Fruit fly (Drosophila melanogaster): ENCODE data around the gene Sgsf.

Sgsf gene

dm6 chr3R:12367464-12367863 is 26.0 kb downstream of the Sgsf start, which contains the start of gene GstD9:
Gene GstD9, minus strand, starts transcription at chr3R:12367564.
- TF ChIP-seq Eip78C (GFP tag) (peak; percentile 41), cyc (GFP tag; optimal IDR thresholded peaks at IDR 0.05) (no peak)

DNA sequence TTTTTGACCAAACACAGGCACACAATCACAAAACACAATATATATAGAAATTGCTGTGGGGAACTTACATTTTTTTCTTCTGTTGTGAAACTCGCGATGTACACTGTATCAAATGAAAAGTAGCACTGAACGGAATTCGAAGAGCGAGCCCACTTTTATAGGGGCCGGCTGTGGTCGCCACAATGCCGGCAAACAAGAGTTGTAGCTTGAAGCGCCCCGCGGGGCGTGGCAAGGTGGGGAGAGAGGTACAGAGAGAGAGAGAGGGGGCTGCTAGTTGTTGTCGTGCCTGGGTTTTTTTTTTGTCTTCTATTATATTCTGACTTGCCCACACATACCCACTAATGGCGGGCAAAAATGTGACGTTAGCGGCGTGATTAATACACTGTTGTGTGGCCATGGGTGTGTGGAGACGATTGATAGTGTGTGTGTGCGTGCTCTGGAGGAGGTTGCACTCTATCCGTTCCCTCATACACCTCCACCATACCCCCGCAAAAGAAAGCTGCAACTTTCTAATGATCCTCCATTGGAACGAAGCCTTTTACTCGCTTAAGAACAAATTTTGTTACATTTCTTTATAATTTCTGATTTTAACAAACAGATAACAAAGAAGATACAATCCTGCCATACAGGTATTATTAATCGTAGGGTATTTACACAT is 27.8 kb downstream of the Sgsf start, which contains the start of gene GstD1:
TSS of gene GstD1 (minus strand) at position 134 of the 658 bp plus-strand sequence.
- TF ChIP-seq net (GFP tag; optimal IDR thresholded peaks at IDR 0.05) (peak; percentile 63), dac (GFP tag; optimal IDR thresholded peaks at IDR 0.05) (peak; percentile 47), Met (GFP tag; optimal IDR thresholded peaks at IDR 0.05) (peak; percentile 50), CG34406 (GFP tag; optimal IDR thresholded peaks at IDR 0.05) (peak; percentile 43), CG8319 (GFP tag; optimal IDR thresholded peaks at IDR 0.05) (no peak), Sox15 (GFP tag; optimal IDR thresholded peaks at IDR 0.05) (peak; percentile 10), CG11762 (GFP tag; optimal IDR thresholded peaks at IDR 0.05; ENCODE audit: insufficient read depth) (peak; percentile 30), CG10669 (GFP tag; optimal IDR thresholded peaks at IDR 0.05) (peak; percentile 40), CG8632 (GFP tag; optimal IDR thresholded peaks at IDR 0.05) (no peak), Hr4 (GFP tag; optimal IDR thresholded peaks at IDR 0.05) (peak; percentile 83), Ets96B (tag; optimal IDR thresholded peaks at IDR 0.05) (peak; percentile 51), Sox14 (GFP tag; optimal IDR thresholded peaks at IDR 0.05) (peak; percentile 67), achi (GFP tag; optimal IDR thresholded peaks at IDR 0.05) (peak; percentile 74), CG32006 (GFP tag; optimal IDR thresholded peaks at IDR 0.05) (peak; percentile 89), CG11294 (GFP tag; IDR thresholded peaks at IDR 0.05) (peak; percentile 59), svp (GFP tag) (peak; percentile 79), CG4318 (GFP tag; optimal IDR thresholded peaks at IDR 0.05) (peak; percentile 76), CG31627 (GFP tag; optimal IDR thresholded peaks at IDR 0.05) (peak; percentile 47), Ets21C (GFP tag; optimal IDR thresholded peaks at IDR 0.05) (peak; percentile 39), CG6792 (GFP tag; optimal IDR thresholded peaks at IDR 0.05) (peak; percentile 21), Blimp-1 (GFP tag; optimal IDR thresholded peaks at IDR 0.05) (no peak), salr (GFP tag; optimal IDR thresholded peaks at IDR 0.05) (peak in 1 of 2 experiments; percentile 81), Lpt (GFP tag; optimal IDR thresholded peaks at IDR 0.05) (peak; percentile 83), CG10631 (GFP tag; optimal IDR thresholded peaks at IDR 0.05) (peak; percentile 61), CG3919 (GFP tag; optimal IDR thresholded peaks at IDR 0.05) (peak; percentile 71), acj6 (GFP tag; optimal IDR thresholded peaks at IDR 0.05) (peak; percentile 43), CG6854 (GFP tag; optimal IDR thresholded peaks at IDR 0.05) (no peak), CG8119 (GFP tag; IDR thresholded peaks at IDR 0.05) (peak; percentile 72), Smox (GFP tag; optimal IDR thresholded peaks at IDR 0.05) (peak; percentile 36), OdsH (GFP tag; optimal IDR thresholded peaks at IDR 0.05) (peak; percentile 59), CG7368 (GFP tag; optimal IDR thresholded peaks at IDR 0.05) (peak; percentile 1), CG6276 (GFP tag; optimal IDR thresholded peaks at IDR 0.05) (peak; percentile 77), eg (GFP tag; IDR thresholded peaks at IDR 0.05) (peak; percentile 75), cyc (GFP tag; optimal IDR thresholded peaks at IDR 0.05) (peak; percentile 60), CG15336 (GFP tag; IDR thresholded peaks at IDR 0.05) (peak; percentile 76), Gug (GFP tag; IDR thresholded peaks at IDR 0.05) (0 out of 2 replicates have a peak, but pooled peaks have one; percentile 52), CG6163 (GFP tag; IDR thresholded peaks at IDR 0.05) (peak; percentile 69), dsx (GFP tag; optimal IDR thresholded peaks at IDR 0.05; ENCODE audit: poor library complexity, severe bottlenecking) (peak; percentile 20), Sox102F (GFP tag; optimal IDR thresholded peaks at IDR 0.05) (peak; percentile 2), CG3032 (tag; optimal IDR thresholded peaks at IDR 0.05) (peak; percentile 45), Eip78C (GFP tag) (peak; percentile 89), CG11902 (GFP tag; optimal IDR thresholded peaks at IDR 0.05) (no peak), esn (GFP tag; optimal IDR thresholded peaks at IDR 0.05) (peak; percentile 60), lz (GFP tag; optimal IDR thresholded peaks at IDR 0.05) (peak; percentile 64), fd85E (GFP tag; optimal IDR thresholded peaks at IDR 0.05) (no peak), pdm3 (GFP tag; optimal IDR thresholded peaks at IDR 0.05) (peak; percentile 43), Hr39 (GFP tag; optimal IDR thresholded peaks at IDR 0.05) (peak; percentile 61), Hr38 (GFP tag; optimal IDR thresholded peaks at IDR 0.05) (no peak), Eip93F (GFP tag; optimal IDR thresholded peaks at IDR 0.05) (no peak)

Data from whole organism, prepupa.